Fruit fly (Drosophila melanogaster): ENCODE measurements around the gene CG9458.

CG9458 gene

DNA sequence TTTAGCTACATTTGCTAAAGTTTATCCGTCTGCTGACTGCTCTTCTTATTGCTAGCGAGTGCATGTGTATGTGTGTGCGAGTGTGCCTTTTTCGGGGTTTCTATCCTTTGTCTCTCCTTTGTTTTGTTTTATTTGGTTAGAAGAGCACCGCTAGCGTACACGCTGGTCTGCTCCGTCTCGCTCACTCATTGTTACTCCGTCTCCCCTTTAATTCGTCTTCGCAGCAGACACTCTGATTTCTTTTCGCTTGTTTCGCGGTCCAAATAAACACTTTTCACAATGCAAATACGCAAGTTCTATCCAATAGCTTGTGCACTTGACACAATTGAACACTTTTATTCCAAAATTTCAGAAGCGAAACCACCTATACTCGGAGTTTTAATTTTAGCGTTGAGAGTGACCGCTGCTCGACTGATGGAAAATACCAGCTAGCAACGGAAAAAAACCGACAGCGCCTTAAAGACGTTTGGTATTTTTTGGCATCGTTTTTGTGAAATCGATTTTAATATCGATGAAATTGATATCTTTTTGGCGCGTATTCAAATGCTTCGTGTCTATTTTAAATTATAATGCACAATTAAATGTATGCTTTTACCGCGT, 10.6 kb downstream of the CG9458 start, which contains the start of gene FBXO11 (continued):
- peak; percentile 75 for TF ChIP-seq CG1621 (tag; optimal IDR thresholded peaks at IDR 0.05)
- peak; percentile 53 for TF ChIP-seq Ets96B (tag; optimal IDR thresholded peaks at IDR 0.05)
- TF ChIP-seq achi (GFP tag; optimal IDR thresholded peaks at IDR 0.05) = no peak
- TF ChIP-seq CG8119 (GFP tag; IDR thresholded peaks at IDR 0.05) = peak; percentile 60; the same call in 2 of the 3 replicates
- TF ChIP-seq CG10669 (GFP tag; optimal IDR thresholded peaks at IDR 0.05) = no peak
- TF ChIP-seq CG6808 (GFP tag; optimal IDR thresholded peaks at IDR 0.05) = no peak
- TF ChIP-seq esn (GFP tag; optimal IDR thresholded peaks at IDR 0.05) = no peak
- no peak for TF ChIP-seq CG3919 (GFP tag; optimal IDR thresholded peaks at IDR 0.05)
- peak; percentile 33 for TF ChIP-seq Blimp-1 (GFP tag; optimal IDR thresholded peaks at IDR 0.05)
- TF ChIP-seq Eip93F (GFP tag; optimal IDR thresholded peaks at IDR 0.05) = peak; percentile 25
- no peak for TF ChIP-seq Smox (GFP tag; optimal IDR thresholded peaks at IDR 0.05)
- no peak for TF ChIP-seq Hr4 (GFP tag; optimal IDR thresholded peaks at IDR 0.05)
- TF ChIP-seq net (GFP tag; optimal IDR thresholded peaks at IDR 0.05) = no peak
- peak; percentile 96 for TF ChIP-seq fkh (GFP tag; optimal IDR thresholded peaks at IDR 0.05)
- TF ChIP-seq dsx (GFP tag; optimal IDR thresholded peaks at IDR 0.05; ENCODE audit: poor library complexity, severe bottlenecking) = no peak
- no peak for TF ChIP-seq cyc (GFP tag; optimal IDR thresholded peaks at IDR 0.05)
- TF ChIP-seq Sox102F (GFP tag; optimal IDR thresholded peaks at IDR 0.05) = no peak
- TF ChIP-seq CG31627 (GFP tag; optimal IDR thresholded peaks at IDR 0.05) = no peak
- peak; percentile 84 for TF ChIP-seq Eip78C (GFP tag)
- peak; percentile 38 for TF ChIP-seq dac (GFP tag; optimal IDR thresholded peaks at IDR 0.05)
- no peak for TF ChIP-seq CG10631 (GFP tag; optimal IDR thresholded peaks at IDR 0.05)

DNA sequence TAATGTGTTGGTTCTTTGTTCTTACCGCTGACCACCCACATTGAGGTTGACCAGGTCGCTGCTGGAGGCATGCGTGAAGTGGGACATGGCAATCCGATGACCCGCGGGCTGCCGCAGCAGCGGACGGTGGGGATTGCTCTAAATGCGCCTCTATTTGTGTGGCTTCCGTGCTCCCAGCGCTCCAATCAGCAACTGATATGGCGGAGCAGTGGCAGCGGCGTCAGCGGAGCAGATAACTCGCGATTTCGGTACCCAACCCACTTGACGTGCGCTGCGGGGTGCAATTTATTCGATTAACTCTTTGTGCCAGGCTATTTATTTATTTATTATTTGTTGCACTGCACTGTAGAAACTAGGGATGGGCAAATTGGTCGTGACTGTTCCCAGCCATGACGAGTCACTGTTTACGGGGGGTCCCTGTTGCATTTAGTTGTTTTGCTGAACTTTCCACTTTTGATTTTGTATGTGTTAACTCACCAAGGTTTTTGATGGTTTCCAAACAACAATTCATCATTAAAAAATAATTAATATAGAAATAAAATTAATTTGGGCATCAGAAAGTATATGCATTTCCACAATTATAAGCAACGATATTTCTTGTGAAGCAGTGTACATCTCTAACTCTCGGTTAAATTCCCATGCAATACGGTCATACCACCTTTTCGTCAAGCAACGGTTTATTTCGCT, 18.9 kb downstream of the CG9458 start, which contains the start of the genes CG9467 and CG8526:
CG9467 (minus strand) TSS at position 383 of the 687 bp plus-strand sequence.
CG8526 (plus strand) TSS at position 637 of the 687 bp plus-strand sequence.
- TF ChIP-seq esn (GFP tag; optimal IDR thresholded peaks at IDR 0.05) (peak; percentile 69), Eip75B (GFP tag; optimal IDR thresholded peaks at IDR 0.05) (no peak), Ets96B (tag; optimal IDR thresholded peaks at IDR 0.05) (peak; percentile 50), Ets21C (GFP tag; optimal IDR thresholded peaks at IDR 0.05) (no peak), CG6792 (GFP tag; optimal IDR thresholded peaks at IDR 0.05) (peak; percentile 42), topi (GFP tag; optimal IDR thresholded peaks at IDR 0.05) (no peak), Eip78C (GFP tag) (peak; percentile 83), CG3032 (tag; optimal IDR thresholded peaks at IDR 0.05) (peak; percentile 64), Hr39 (GFP tag; optimal IDR thresholded peaks at IDR 0.05) (peak; percentile 52), CG7368 (GFP tag; optimal IDR thresholded peaks at IDR 0.05) (no peak), ss (GFP tag; optimal IDR thresholded peaks at IDR 0.05) (no peak), fd59A (GFP tag; optimal IDR thresholded peaks at IDR 0.05) (no peak), Eip93F (GFP tag; optimal IDR thresholded peaks at IDR 0.05) (peak; percentile 48), CG11294 (GFP tag; IDR thresholded peaks at IDR 0.05) (no peak; the same call in 1 of the 2 replicates), CG9139 (GFP tag; optimal IDR thresholded peaks at IDR 0.05) (no peak), CG4318 (GFP tag; optimal IDR thresholded peaks at IDR 0.05) (no peak), svp (GFP tag) (peak; percentile 97), CG10669 (GFP tag; optimal IDR thresholded peaks at IDR 0.05) (no peak), lz (GFP tag; optimal IDR thresholded peaks at IDR 0.05) (peak; percentile 67), CG1621 (tag; optimal IDR thresholded peaks at IDR 0.05) (no peak), salr (GFP tag; optimal IDR thresholded peaks at IDR 0.05) (no peak), CG6276 (GFP tag; optimal IDR thresholded peaks at IDR 0.05) (no peak), CG15336 (GFP tag; IDR thresholded peaks at IDR 0.05) (0 out of 2 replicates have a peak, but pooled peaks have one; percentile 23), CG6854 (GFP tag; optimal IDR thresholded peaks at IDR 0.05) (peak; percentile 31), Met (GFP tag; optimal IDR thresholded peaks at IDR 0.05) (no peak), net (GFP tag; optimal IDR thresholded peaks at IDR 0.05) (no peak), eg (GFP tag; IDR thresholded peaks at IDR 0.05) (peak; percentile 47; the same call in 1 of the 3 replicates), Sox102F (GFP tag; optimal IDR thresholded peaks at IDR 0.05) (no peak), cyc (GFP tag; optimal IDR thresholded peaks at IDR 0.05) (peak; percentile 61), fkh (GFP tag; optimal IDR thresholded peaks at IDR 0.05) (peak; percentile 85), dac (GFP tag; optimal IDR thresholded peaks at IDR 0.05) (peak; percentile 26), CG8319 (GFP tag; optimal IDR thresholded peaks at IDR 0.05) (no peak), CG31627 (GFP tag; optimal IDR thresholded peaks at IDR 0.05) (peak; percentile 55), spab (GFP tag; optimal IDR thresholded peaks at IDR 0.05) (no peak), Hr4 (GFP tag; optimal IDR thresholded peaks at IDR 0.05) (no peak), CG16779 (tag; optimal IDR thresholded peaks at IDR 0.05) (no peak), Smox (GFP tag; optimal IDR thresholded peaks at IDR 0.05) (no peak), CG6163 (GFP tag; IDR thresholded peaks at IDR 0.05) (0 out of 3 replicates have a peak, but pooled peaks have one; percentile 34), Hr38 (GFP tag; optimal IDR thresholded peaks at IDR 0.05) (no peak)
